Worm (Caenorhabditis elegans) whole organism, mixed stage, embryonic: ENCODE data around the gene pri-1.
A peak's percentile ranks its signal among the peaks of the same experiment; 100 is the strongest.

Source experiments
- M03D4.4 ChIP-seq: sonication (generic microtip); optimal IDR thresholded peaks from 2 replicates; lab custom pipeline; 2017; ENCODE audit warnings: mild to moderate bottlenecking, missing genetic modification characterization, missing compliant biosample characterization
- bed-3 ChIP-seq: fragments of 200-800 bp; sonication (Bioruptor generic); optimal IDR thresholded peaks from 3 replicates; lab custom pipeline; 2018; ENCODE audit warnings: mild to moderate bottlenecking, missing genetic modification characterization, moderate library complexity, missing compliant biosample characterization
- ceh-39 ChIP-seq: fragments of 150-350 bp; optimal IDR thresholded peaks from 2 replicates; lab custom pipeline; 2014; ENCODE audit warnings: missing biosample characterization, missing genetic modification characterization
- ceh-83 ChIP-seq: fragments of 200-800 bp; sonication (Bioruptor generic); optimal IDR thresholded peaks from 2 replicates; lab custom pipeline; 2018; ENCODE audit warnings: mild to moderate bottlenecking, missing genetic modification characterization, missing compliant biosample characterization
- ces-1 ChIP-seq: fragments of 150-350 bp; optimal IDR thresholded peaks from 2 replicates; lab custom pipeline; 2014; ENCODE audit warnings: missing biosample characterization, missing genetic modification reagents, missing genetic modification characterization
- cnd-1 ChIP-seq: fragments of 200-800 bp; sonication (Bioruptor generic); optimal IDR thresholded peaks from 2 replicates; lab custom pipeline; 2018; ENCODE audit warnings: mild to moderate bottlenecking, missing genetic modification characterization, missing compliant biosample characterization
- drap-1 ChIP-seq: fragments of 200-800 bp; sonication (Bioruptor generic); optimal IDR thresholded peaks from 3 replicates; lab custom pipeline; 2018; ENCODE audit warnings: mild to moderate bottlenecking, missing genetic modification characterization, missing compliant biosample characterization
- elt-1 ChIP-seq: sonication (generic microtip); optimal IDR thresholded peaks from 2 replicates; lab custom pipeline; 2017; ENCODE audit warnings: missing genetic modification characterization, mild to moderate bottlenecking, missing compliant biosample characterization, antibody characterized with exemption, moderate library complexity, borderline replicate concordance; ENCODE audit not compliant: insufficient read depth
- elt-3 ChIP-seq: fragments of 150-350 bp; optimal IDR thresholded peaks from 2 replicates; lab custom pipeline; 2014; ENCODE audit warnings: missing biosample characterization, missing genetic modification characterization
- flh-1 ChIP-seq: fragments of 200-800 bp; sonication (Bioruptor generic); optimal IDR thresholded peaks from 2 replicates; lab custom pipeline; 2018; ENCODE audit warnings: mild to moderate bottlenecking, missing genetic modification characterization, moderate library complexity, missing compliant biosample characterization
- hlh-1 ChIP-seq: fragments of 150-350 bp; optimal IDR thresholded peaks from 2 replicates; lab custom pipeline; 2014; ENCODE audit warnings: missing biosample characterization, missing genetic modification reagents, missing genetic modification characterization
- lin-13 ChIP-seq: fragments of 150-350 bp; optimal IDR thresholded peaks from 2 replicates; lab custom pipeline; 2014; ENCODE audit warnings: missing biosample characterization, missing genetic modification characterization
- lin-32 ChIP-seq: fragments of 200-800 bp; sonication (Bioruptor generic); optimal IDR thresholded peaks from 2 replicates; lab custom pipeline; 2018; ENCODE audit warnings: mild to moderate bottlenecking, missing genetic modification characterization, missing compliant biosample characterization
- lsy-2 ChIP-seq: fragments of 150-350 bp; optimal IDR thresholded peaks from 2 replicates; lab custom pipeline; 2014; ENCODE audit warnings: missing biosample characterization, missing genetic modification characterization
- mab-5 ChIP-seq: fragments of 150-350 bp; optimal IDR thresholded peaks from 2 replicates; lab custom pipeline; 2014; ENCODE audit warnings: missing biosample characterization, missing genetic modification characterization
- mep-1 ChIP-seq: fragments of 150-350 bp; optimal IDR thresholded peaks from 2 replicates; lab custom pipeline; 2017; ENCODE audit warnings: missing biosample characterization, missing genetic modification reagents, missing genetic modification characterization, inconsistent platforms
- mls-2 ChIP-seq: sonication (generic microtip); optimal IDR thresholded peaks from 2 replicates; lab custom pipeline; 2016; ENCODE audit warnings: mild to moderate bottlenecking, missing genetic modification characterization, moderate library complexity, missing compliant biosample characterization
- nhr-12 ChIP-seq: fragments of 150-350 bp; optimal IDR thresholded peaks from 2 replicates; lab custom pipeline; 2014; ENCODE audit warnings: missing biosample characterization, missing genetic modification characterization
- nhr-2 ChIP-seq: fragments of 150-350 bp; optimal IDR thresholded peaks from 2 replicates; lab custom pipeline; 2014; ENCODE audit warnings: missing biosample characterization, missing genetic modification characterization
- nhr-28 ChIP-seq: fragments of 150-350 bp; optimal IDR thresholded peaks from 2 replicates; lab custom pipeline; 2014; ENCODE audit warnings: missing biosample characterization, missing genetic modification characterization
- pha-4 ChIP-seq: fragments of 150-350 bp; optimal IDR thresholded peaks from 2 replicates; lab custom pipeline; 2018; ENCODE audit warnings: missing biosample characterization, missing genetic modification reagents, missing genetic modification characterization
- sem-2 ChIP-seq: fragments of 200-800 bp; sonication (Bioruptor generic); optimal IDR thresholded peaks from 2 replicates; lab custom pipeline; 2018; ENCODE audit warnings: mild to moderate bottlenecking, missing genetic modification characterization, missing compliant biosample characterization
- snpc-4 ChIP-seq: fragments of 150-350 bp; optimal IDR thresholded peaks from 2 replicates; lab custom pipeline; 2014; ENCODE audit warnings: missing biosample characterization, missing genetic modification characterization
- tbx-8 ChIP-seq: fragments of 200-800 bp; sonication (Bioruptor generic); optimal IDR thresholded peaks from 2 replicates; lab custom pipeline; 2018; ENCODE audit warnings: mild to moderate bottlenecking, missing genetic modification characterization, moderate library complexity, missing compliant biosample characterization
- unc-120 ChIP-seq: sonication (generic microtip); optimal IDR thresholded peaks from 2 replicates; lab custom pipeline; 2017; ENCODE audit warnings: missing genetic modification characterization, missing compliant biosample characterization; ENCODE audit not compliant: poor library complexity, severe bottlenecking
- unc-39 ChIP-seq: fragments of 150-350 bp; optimal IDR thresholded peaks from 2 replicates; lab custom pipeline; 2014; ENCODE audit warnings: missing biosample characterization, missing genetic modification characterization
- unc-62 ChIP-seq: fragments of 150-350 bp; optimal IDR thresholded peaks from 2 replicates; lab custom pipeline; 2014; ENCODE audit warnings: missing biosample characterization, missing genetic modification reagents, missing genetic modification characterization
- zip-8 ChIP-seq: fragments of 150-350 bp; optimal IDR thresholded peaks from 2 replicates; lab custom pipeline; 2014; ENCODE audit warnings: missing biosample characterization, missing genetic modification characterization
- ztf-11 ChIP-seq: fragments of 150-350 bp; optimal IDR thresholded peaks from 2 replicates; lab custom pipeline; 2014; ENCODE audit warnings: missing biosample characterization, missing genetic modification characterization

Gene pri-1

ce11 chrIII:9617599-9618262 lies 3.6 kb upstream of the pri-1 start:
- TF ChIP-seq drap-1 (GFP tag; lab: Kevin White, UChicago) = no peak
- TF ChIP-seq zip-8 (tag; lab: Kevin White, UChicago) = no peak
- no peak for TF ChIP-seq hlh-1 (tag; lab: Kevin White, UChicago)
- no peak for TF ChIP-seq cnd-1 (tag; lab: Kevin White, UChicago)
- no peak for TF ChIP-seq unc-120 (tag; lab: Kevin White, UChicago)
- no peak for TF ChIP-seq ces-1 (GFP tag; lab: Kevin White, UChicago)
- TF ChIP-seq bed-3 (GFP tag; lab: Kevin White, UChicago) = no peak
- TF ChIP-seq lin-13 (tag; lab: Kevin White, UChicago) = no peak
- TF ChIP-seq sem-2 = no peak
- no peak for TF ChIP-seq elt-3
- TF ChIP-seq flh-1 (GFP tag; lab: Kevin White, UChicago) = no peak
- TF ChIP-seq elt-1 (tag; lab: Kevin White, UChicago) = no peak
- no peak for TF ChIP-seq tbx-8 (GFP tag; lab: Kevin White, UChicago)
- TF ChIP-seq, all 35 proteins: peak for 0

ce11 chrIII:9616933-9617332 lies 2.9 kb upstream of the pri-1 start:
- TF ChIP-seq lin-13 (tag; lab: Kevin White, UChicago) (peak; percentile 44), ceh-83 (peak; percentile 65), unc-39 (tag; lab: Kevin White, UChicago) (no peak)

- TF ChIP-seq ceh-39 (tag; lab: Kevin White, UChicago) (no peak), mab-5 (no peak), nhr-2 (tag; lab: Kevin White, UChicago) (no peak), bed-3 (GFP tag; lab: Kevin White, UChicago) (no peak), lin-32 (GFP tag; lab: Kevin White, UChicago) (no peak), lin-13 (tag; lab: Kevin White, UChicago) (peak; percentile 44), M03D4.4 (peak; percentile 7), lsy-2 (peak; percentile 45), nhr-28 (no peak), tbx-8 (GFP tag; lab: Kevin White, UChicago) (no peak), mep-1 (tag; lab: Kevin White, UChicago) (peak; percentile 49), flh-1 (GFP tag; lab: Kevin White, UChicago) (no peak), elt-1 (tag; lab: Kevin White, UChicago) (no peak), ces-1 (GFP tag; lab: Kevin White, UChicago) (peak; percentile 68), unc-39 (tag; lab: Kevin White, UChicago) (no peak), mls-2 (tag; lab: Kevin White, UChicago) (peak; percentile 44)
Observed at ce11 chrIII:9616426-9616825, 2.3 kb upstream of the pri-1 start, which contains the start of gene hcp-3. Gene hcp-3, minus strand, starts transcription at chrIII:9616470.

- no peak for TF ChIP-seq unc-62 (GFP tag; lab: Kevin White, UChicago)
- TF ChIP-seq zip-8 (tag; lab: Kevin White, UChicago) = no peak
- TF ChIP-seq snpc-4 = no peak
- TF ChIP-seq ceh-39 (tag; lab: Kevin White, UChicago) = no peak
- TF ChIP-seq unc-120 (tag; lab: Kevin White, UChicago) = no peak
- TF ChIP-seq cnd-1 (tag; lab: Kevin White, UChicago) = no peak
- TF ChIP-seq drap-1 (GFP tag; lab: Kevin White, UChicago) = no peak
- no peak for TF ChIP-seq nhr-12 (tag; lab: Kevin White, UChicago)
- TF ChIP-seq hlh-1 (tag; lab: Kevin White, UChicago) = no peak
- TF ChIP-seq nhr-2 (tag; lab: Kevin White, UChicago) = no peak
- no peak for TF ChIP-seq ztf-11 (tag; lab: Kevin White, UChicago)
- TF ChIP-seq bed-3 (GFP tag; lab: Kevin White, UChicago) = no peak
- TF ChIP-seq M03D4.4 = no peak
Observed at ce11 chrIII:9615114-9615513, 1.0 kb upstream of the pri-1 start.

- TF ChIP-seq M03D4.4 = no peak
- TF ChIP-seq lin-13 (tag; lab: Kevin White, UChicago) = no peak
- no peak for TF ChIP-seq ceh-83
- no peak for TF ChIP-seq zip-8 (tag; lab: Kevin White, UChicago)
- no peak for TF ChIP-seq hlh-1 (tag; lab: Kevin White, UChicago)
- TF ChIP-seq pha-4 (tag; lab: Kevin White, UChicago) = no peak
- TF ChIP-seq lin-32 (GFP tag; lab: Kevin White, UChicago) = no peak
- no peak for TF ChIP-seq snpc-4
- no peak for TF ChIP-seq cnd-1 (tag; lab: Kevin White, UChicago)
- no peak for TF ChIP-seq drap-1 (GFP tag; lab: Kevin White, UChicago)
- TF ChIP-seq tbx-8 (GFP tag; lab: Kevin White, UChicago) = no peak
- no peak for TF ChIP-seq nhr-28
- TF ChIP-seq bed-3 (GFP tag; lab: Kevin White, UChicago) = no peak
Observed at ce11 chrIII:9612097-9612496, 2.0 kb downstream of the pri-1 start, which contains the start of gene bbs-4. Gene bbs-4, minus strand, starts transcription at chrIII:9612197.
